Fruit fly (Drosophila melanogaster) whole organism, prepupa: ENCODE results near the gene CG42507.

Experiments
- Blimp-1 ChIP-seq: fragments of 200-800 bp; sonication (Bioruptor generic); optimal IDR thresholded peaks from 3 replicates; lab custom pipeline; 2017; ENCODE audit warnings: missing biosample characterization, missing genetic modification characterization, mild to moderate bottlenecking, moderate library complexity, missing genetic modification reagents
- CG10631 ChIP-seq: fragments of 200-800 bp; sonication (Bioruptor generic); optimal IDR thresholded peaks from 2 replicates; lab custom pipeline; 2016; ENCODE audit warnings: missing biosample characterization, missing genetic modification characterization
- CG10669 ChIP-seq: fragments of 200-800 bp; sonication (Bioruptor generic); optimal IDR thresholded peaks from 3 replicates; lab custom pipeline; 2018; ENCODE audit warnings: missing biosample characterization, mild to moderate bottlenecking, missing genetic modification characterization, moderate library complexity
- CG11294 ChIP-seq: fragments of 200-800 bp; sonication (Bioruptor generic); IDR thresholded peaks from 2 replicates; pipeline ENCODE4 v1.3.6; 2022; ENCODE audit warnings: missing biosample characterization, missing genetic modification characterization
- CG11762 ChIP-seq: fragments of 200-800 bp; sonication (Bioruptor generic); optimal IDR thresholded peaks from 3 replicates; lab custom pipeline; 2016; ENCODE audit warnings: missing biosample characterization, missing genetic modification characterization; ENCODE audit not compliant: insufficient read depth
- CG11902 ChIP-seq: fragments of 200-800 bp; sonication (Bioruptor generic); optimal IDR thresholded peaks from 3 replicates; lab custom pipeline; 2016; ENCODE audit warnings: missing biosample characterization, missing genetic modification characterization
- CG15336 ChIP-seq: fragments of 200-800 bp; sonication (Bioruptor generic); IDR thresholded peaks from 2 replicates; pipeline ENCODE4 v1.3.6; 2022; ENCODE audit warnings: missing biosample characterization, missing genetic modification characterization
- CG16779 ChIP-seq: fragments of 200-800 bp; sonication (Bioruptor generic); optimal IDR thresholded peaks from 3 replicates; lab custom pipeline; 2017; ENCODE audit warnings: missing biosample characterization, mild to moderate bottlenecking, missing genetic modification characterization
- CG3032 ChIP-seq: fragments of 200-800 bp; optimal IDR thresholded peaks from 2 replicates; lab custom pipeline; 2019; ENCODE audit warnings: missing biosample characterization, mild to moderate bottlenecking, missing genetic modification characterization, moderate library complexity
- CG32006 ChIP-seq: fragments of 200-800 bp; sonication (Bioruptor generic); optimal IDR thresholded peaks from 3 replicates; lab custom pipeline; 2017; ENCODE audit warnings: missing biosample characterization, mild to moderate bottlenecking, missing genetic modification characterization
- CG34406 ChIP-seq: fragments of 200-800 bp; sonication (Bioruptor generic); optimal IDR thresholded peaks from 3 replicates; lab custom pipeline; 2016; ENCODE audit warnings: missing biosample characterization, missing genetic modification characterization
- CG4318 ChIP-seq: fragments of 200-800 bp; sonication (Bioruptor generic); optimal IDR thresholded peaks from 3 replicates; lab custom pipeline; 2017; ENCODE audit warnings: missing biosample characterization, mild to moderate bottlenecking, missing genetic modification characterization
- CG6163 ChIP-seq: fragments of 200-800 bp; sonication (Bioruptor generic); IDR thresholded peaks from 3 replicates; pipeline ENCODE4 v1.3.6; 2022; ENCODE audit warnings: missing biosample characterization, missing genetic modification characterization
- CG6276 ChIP-seq: fragments of 200-800 bp; sonication (Bioruptor generic); optimal IDR thresholded peaks from 2 replicates; lab custom pipeline; 2017; ENCODE audit warnings: missing biosample characterization, mild to moderate bottlenecking, missing genetic modification characterization
- CG6792 ChIP-seq: fragments of 200-800 bp; sonication (Bioruptor generic); optimal IDR thresholded peaks from 3 replicates; lab custom pipeline; 2016; ENCODE audit warnings: missing biosample characterization, missing genetic modification characterization
- CG6808 ChIP-seq: fragments of 200-800 bp; sonication (Bioruptor generic); optimal IDR thresholded peaks from 3 replicates; lab custom pipeline; 2017; ENCODE audit warnings: missing biosample characterization, missing genetic modification characterization, mild to moderate bottlenecking, moderate library complexity, missing genetic modification reagents
- CG6854 ChIP-seq: fragments of 200-800 bp; sonication (Bioruptor generic); optimal IDR thresholded peaks from 2 replicates; lab custom pipeline; 2017; ENCODE audit warnings: missing biosample characterization, mild to moderate bottlenecking, missing genetic modification characterization
- CG7368 ChIP-seq: fragments of 200-800 bp; sonication (Bioruptor generic); optimal IDR thresholded peaks from 3 replicates; lab custom pipeline; 2016; ENCODE audit warnings: missing biosample characterization, missing genetic modification characterization
- CG8119 ChIP-seq: fragments of 200-800 bp; sonication (Bioruptor generic); IDR thresholded peaks from 3 replicates; pipeline ENCODE4 v1.3.6; 2022; ENCODE audit warnings: missing biosample characterization, missing genetic modification characterization
- CG8632 ChIP-seq: fragments of 200-800 bp; sonication (Bioruptor generic); optimal IDR thresholded peaks from 3 replicates; lab custom pipeline; 2016; ENCODE audit warnings: missing biosample characterization, missing genetic modification characterization
- Eip75B ChIP-seq: fragments of 200-800 bp; sonication (Bioruptor generic); optimal IDR thresholded peaks from 3 replicates; lab custom pipeline; 2016; ENCODE audit warnings: missing biosample characterization, missing genetic modification characterization
- Eip93F ChIP-seq: fragments of 200-800 bp; sonication (Bioruptor generic); optimal IDR thresholded peaks from 2 replicates; lab custom pipeline; 2016; ENCODE audit warnings: missing biosample characterization, mild to moderate bottlenecking, missing genetic modification characterization
- Ets21C ChIP-seq: fragments of 200-800 bp; sonication (Bioruptor generic); optimal IDR thresholded peaks from 3 replicates; lab custom pipeline; 2016; ENCODE audit warnings: missing biosample characterization, missing genetic modification characterization
- Gug ChIP-seq: fragments of 200-800 bp; sonication (Bioruptor generic); IDR thresholded peaks from 2 replicates; pipeline ENCODE4 v1.3.6; 2022; ENCODE audit warnings: missing biosample characterization, missing genetic modification characterization
- Hr38 ChIP-seq: sonication (Bioruptor generic); optimal IDR thresholded peaks from 2 replicates; lab custom pipeline; 2016; ENCODE audit warnings: missing biosample characterization, missing genetic modification characterization
- Hr39 ChIP-seq: fragments of 200-800 bp; sonication (Bioruptor generic); optimal IDR thresholded peaks from 2 replicates; lab custom pipeline; 2016; ENCODE audit warnings: missing biosample characterization, missing genetic modification characterization
- Hr4 ChIP-seq: fragments of 200-800 bp; sonication (Bioruptor generic); optimal IDR thresholded peaks from 3 replicates; lab custom pipeline; 2016; ENCODE audit warnings: missing biosample characterization, missing genetic modification characterization
- Lpt ChIP-seq: fragments of 200-800 bp; sonication (Bioruptor generic); optimal IDR thresholded peaks from 3 replicates; lab custom pipeline; 2016; ENCODE audit warnings: missing biosample characterization, missing genetic modification characterization
- Met ChIP-seq: fragments of 200-800 bp; sonication (Bioruptor generic); optimal IDR thresholded peaks from 3 replicates; lab custom pipeline; 2016; ENCODE audit warnings: missing biosample characterization, missing genetic modification characterization
- OdsH ChIP-seq: fragments of 200-800 bp; sonication (Bioruptor generic); optimal IDR thresholded peaks from 3 replicates; lab custom pipeline; 2016; ENCODE audit warnings: missing biosample characterization, missing genetic modification characterization
- Smox ChIP-seq: fragments of 200-800 bp; sonication (Bioruptor generic); optimal IDR thresholded peaks from 3 replicates; lab custom pipeline; 2016; ENCODE audit warnings: missing biosample characterization, missing genetic modification characterization
- Sox102F ChIP-seq: fragments of 200-800 bp; sonication (Bioruptor generic); optimal IDR thresholded peaks from 2 replicates; lab custom pipeline; 2016; ENCODE audit warnings: missing biosample characterization, mild to moderate bottlenecking, missing genetic modification characterization
- Sox14 ChIP-seq: fragments of 200-800 bp; sonication (Bioruptor generic); optimal IDR thresholded peaks from 3 replicates; lab custom pipeline; 2016; ENCODE audit warnings: missing biosample characterization, missing genetic modification characterization
- Sox15 ChIP-seq: fragments of 200-800 bp; sonication (Bioruptor generic); optimal IDR thresholded peaks from 3 replicates; lab custom pipeline; 2016; ENCODE audit warnings: missing biosample characterization, missing genetic modification characterization
- dac ChIP-seq: fragments of 200-800 bp; sonication (Bioruptor generic); optimal IDR thresholded peaks from 2 replicates; lab custom pipeline; 2017; ENCODE audit warnings: missing biosample characterization, mild to moderate bottlenecking, missing genetic modification characterization
- dsx ChIP-seq: fragments of 200-800 bp; optimal IDR thresholded peaks from 3 replicates; lab custom pipeline; 2019; ENCODE audit warnings: missing biosample characterization, mild to moderate bottlenecking, missing genetic modification characterization, moderate library complexity; ENCODE audit not compliant: poor library complexity, severe bottlenecking
- eg ChIP-seq: fragments of 200-800 bp; sonication (Bioruptor generic); IDR thresholded peaks from 3 replicates; pipeline ENCODE4 v1.3.6; 2022; ENCODE audit warnings: missing biosample characterization, missing genetic modification characterization
- fd59A ChIP-seq: fragments of 200-800 bp; sonication (Bioruptor generic); optimal IDR thresholded peaks from 2 replicates; lab custom pipeline; 2017; ENCODE audit warnings: missing biosample characterization, mild to moderate bottlenecking, missing genetic modification characterization, missing genetic modification reagents
- fd85E ChIP-seq: fragments of 200-800 bp; sonication (Bioruptor generic); optimal IDR thresholded peaks from 3 replicates; lab custom pipeline; 2016; ENCODE audit warnings: missing biosample characterization, missing genetic modification characterization
- fkh ChIP-seq: fragments of 200-800 bp; sonication (Bioruptor generic); optimal IDR thresholded peaks from 3 replicates; lab custom pipeline; 2017; ENCODE audit warnings: missing biosample characterization, mild to moderate bottlenecking, missing genetic modification characterization, moderate library complexity
- lz ChIP-seq: fragments of 200-800 bp; sonication (Bioruptor generic); optimal IDR thresholded peaks from 3 replicates; lab custom pipeline; 2016; ENCODE audit warnings: missing biosample characterization, missing genetic modification characterization
- net ChIP-seq: fragments of 200-800 bp; sonication (Bioruptor generic); optimal IDR thresholded peaks from 3 replicates; lab custom pipeline; 2016; ENCODE audit warnings: missing biosample characterization, missing genetic modification characterization
- pdm3 ChIP-seq: fragments of 200-800 bp; sonication (Bioruptor generic); optimal IDR thresholded peaks from 3 replicates; lab custom pipeline; 2016; ENCODE audit warnings: missing biosample characterization, missing genetic modification characterization
- salr ChIP-seq, 2 experiments: fragments of 200-800 bp; sonication (Bioruptor generic); optimal IDR thresholded peaks; 3 replicates each; lab custom pipeline; 2016 to 2018; ENCODE audit warnings: missing biosample characterization in 2 of 2, missing genetic modification characterization in 2 of 2, mild to moderate bottlenecking in 1 of 2
- spab ChIP-seq: fragments of 200-800 bp; sonication (Bioruptor generic); optimal IDR thresholded peaks from 2 replicates; lab custom pipeline; 2017; ENCODE audit warnings: missing biosample characterization, mild to moderate bottlenecking, missing genetic modification characterization, missing genetic modification reagents
- ss ChIP-seq, 2 experiments: fragments of 200-800 bp; sonication (Bioruptor generic); optimal IDR thresholded peaks; 2 replicates in 1 of 2; 3 replicates in 1 of 2; lab custom pipeline; 2017 to 2018; ENCODE audit warnings: mild to moderate bottlenecking in 2 of 2, missing biosample characterization in 2 of 2, missing genetic modification characterization in 2 of 2, moderate library complexity in 1 of 2
- svp ChIP-seq: fragments of 200-800 bp; sonication (Bioruptor generic); peaks from one replicate; lab custom pipeline; 2016; ENCODE audit warnings: missing biosample characterization, missing genetic modification characterization
- topi ChIP-seq: fragments of 200-800 bp; sonication (Bioruptor generic); optimal IDR thresholded peaks from 3 replicates; lab custom pipeline; 2016; ENCODE audit warnings: missing biosample characterization, missing genetic modification characterization

Gene CG42507

DNA sequence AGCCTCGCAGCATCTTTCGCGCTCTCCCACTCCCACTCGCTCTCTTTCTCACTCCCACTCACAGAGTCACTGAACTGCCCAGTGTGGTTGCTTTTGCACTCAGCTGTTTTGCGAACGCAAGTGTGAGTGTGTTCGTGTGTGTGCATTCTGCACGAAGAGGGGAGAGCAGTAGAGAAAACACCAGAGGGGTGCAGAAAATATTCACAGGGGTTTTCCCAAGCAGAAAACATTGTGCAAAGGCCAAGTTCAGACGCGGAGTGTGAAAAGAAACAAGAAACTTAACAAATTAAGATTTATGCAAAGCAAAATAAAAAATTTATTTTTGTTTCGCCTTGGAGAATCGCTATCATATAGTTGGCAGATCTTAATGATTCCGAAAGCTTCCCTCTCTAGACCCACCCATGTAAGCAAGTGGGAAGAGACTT lies 27.7 kb upstream of the CG42507 start (continued):
- TF ChIP-seq eg (peak; percentile 77), Hr4 (peak; percentile 93), svp (GFP tag; lab: Kevin White, UChicago) (peak; percentile 93), CG6792 (GFP tag; lab: Kevin White, UChicago) (peak; percentile 63), CG34406 (GFP tag; lab: Kevin White, UChicago) (peak; percentile 54), Lpt (GFP tag; lab: Kevin White, UChicago) (peak; percentile 81), Eip93F (GFP tag; lab: Kevin White, UChicago) (peak; percentile 31), CG4318 (GFP tag; lab: Kevin White, UChicago) (peak; percentile 86), Eip75B (GFP tag; lab: Kevin White, UChicago) (peak; percentile 79), CG11762 (GFP tag; lab: Kevin White, UChicago) (peak; percentile 66), CG6276 (GFP tag; lab: Kevin White, UChicago) (peak; percentile 82), CG10669 (peak; percentile 82), Hr38 (GFP tag; lab: Kevin White, UChicago) (no peak), CG10631 (GFP tag; lab: Kevin White, UChicago) (peak; percentile 79), fd85E (GFP tag; lab: Kevin White, UChicago) (no peak), fkh (GFP tag; lab: Kevin White, UChicago) (no peak), CG32006 (GFP tag; lab: Kevin White, UChicago) (peak; percentile 94), CG6808 (peak; percentile 62), CG15336 (GFP tag; lab: Robert Waterston, UW) (peak; percentile 87), Smox (GFP tag; lab: Kevin White, UChicago) (peak; percentile 68), CG16779 (tag; lab: Kevin White, UChicago) (peak; percentile 42), OdsH (peak; percentile 82), lz (peak; percentile 70), dsx (peak; percentile 62), CG6163 (GFP tag; lab: Robert Waterston, UW) (peak; percentile 83)

DNA sequence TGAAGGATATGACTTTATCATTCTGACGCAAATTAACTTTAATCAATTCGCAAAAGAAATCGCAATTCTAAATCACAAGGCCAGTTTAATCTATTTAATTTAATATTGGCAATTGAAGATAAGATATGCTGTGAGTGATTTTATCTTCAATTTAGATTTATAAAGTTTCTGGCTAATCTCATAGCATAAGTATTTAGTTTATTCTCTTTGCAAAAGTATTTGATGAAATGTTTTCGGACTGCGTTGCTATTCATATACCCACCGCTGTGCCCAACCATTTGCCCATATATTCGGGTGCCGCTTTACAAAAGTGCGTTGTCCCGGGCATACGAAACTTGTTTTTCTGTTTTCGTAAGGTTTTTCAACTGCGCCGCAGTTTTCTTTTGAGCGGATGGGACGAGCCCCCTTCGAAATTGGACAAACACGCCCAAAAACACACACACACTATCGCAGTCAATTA lies 27.2 kb upstream of the CG42507 start:
- peak; percentile 91 for TF ChIP-seq Hr4
- peak; percentile 84 for TF ChIP-seq svp (GFP tag; lab: Kevin White, UChicago)
- peak; percentile 75 for TF ChIP-seq CG8632 (GFP tag; lab: Kevin White, UChicago)
- TF ChIP-seq spab = peak; percentile 72
- peak; percentile 92 for TF ChIP-seq CG32006 (GFP tag; lab: Kevin White, UChicago)
- TF ChIP-seq CG10669 = peak; percentile 76
- TF ChIP-seq Gug (GFP tag; lab: Robert Waterston, UW) = peak; percentile 72
- TF ChIP-seq Hr39 (GFP tag; lab: Kevin White, UChicago) = peak; percentile 86
- peak; percentile 87 for TF ChIP-seq topi (GFP tag; lab: Kevin White, UChicago)
- TF ChIP-seq Sox102F (GFP tag; lab: Kevin White, UChicago) = peak; percentile 78
- no peak for TF ChIP-seq Eip93F (GFP tag; lab: Kevin White, UChicago)
- peak; percentile 81 for TF ChIP-seq CG11762 (GFP tag; lab: Kevin White, UChicago)
- TF ChIP-seq pdm3 (GFP tag; lab: Kevin White, UChicago) = peak; percentile 83
- peak; percentile 87 for TF ChIP-seq OdsH
- peak; percentile 70 for TF ChIP-seq CG6792 (GFP tag; lab: Kevin White, UChicago)
- TF ChIP-seq CG3032 (tag; lab: Kevin White, UChicago) = peak; percentile 80
- TF ChIP-seq Ets21C (GFP tag; lab: Kevin White, UChicago) = peak; percentile 71
- peak; percentile 83 for TF ChIP-seq CG4318 (GFP tag; lab: Kevin White, UChicago)
- TF ChIP-seq Sox15 (GFP tag; lab: Kevin White, UChicago) = peak; percentile 72
- peak; percentile 11 for TF ChIP-seq CG6854
- TF ChIP-seq fd59A = peak; percentile 74
- TF ChIP-seq CG34406 (GFP tag; lab: Kevin White, UChicago) = peak; percentile 80
- TF ChIP-seq CG11294 (GFP tag; lab: Robert Waterston, UW) = peak; percentile 62; the same call in 1 of the 2 replicates
- peak; percentile 79 for TF ChIP-seq Sox14 (GFP tag; lab: Kevin White, UChicago)
- peak; percentile 39 for TF ChIP-seq Blimp-1 (GFP tag; lab: Kevin White, UChicago)
- no peak for TF ChIP-seq Hr38 (GFP tag; lab: Kevin White, UChicago)
- TF ChIP-seq CG16779 (tag; lab: Kevin White, UChicago) = peak; percentile 39
- TF ChIP-seq ss (GFP tag; optimal IDR thresholded peaks at IDR 0.05; lab: Kevin White, UChicago) = peak; percentile 43 to 51
- peak; percentile 55 for TF ChIP-seq dac (GFP tag; lab: Kevin White, UChicago)
- TF ChIP-seq net (GFP tag; lab: Kevin White, UChicago) = peak; percentile 80
- peak; percentile 91 for TF ChIP-seq CG8119 (GFP tag; lab: Robert Waterston, UW)
- peak; percentile 78 for TF ChIP-seq fkh (GFP tag; lab: Kevin White, UChicago)
- TF ChIP-seq salr (GFP tag; optimal IDR thresholded peaks at IDR 0.05; lab: Kevin White, UChicago) = peak in 1 of 2 experiments; percentile 87
- TF ChIP-seq CG7368 = peak; percentile 71
- peak; percentile 82 for TF ChIP-seq Met (GFP tag; lab: Kevin White, UChicago)
- TF ChIP-seq CG11902 (GFP tag; lab: Kevin White, UChicago) = peak; percentile 70
